Fruit fly (Drosophila melanogaster): ENCODE results near the gene ltl.

The ltl gene

dm6 chr3L:7550225-7550624 lies 31.4 kb downstream of the ltl start (continued):
- TF ChIP-seq svp (GFP tag) (peak; percentile 72), topi (GFP tag; optimal IDR thresholded peaks at IDR 0.05) (no peak), Sox102F (GFP tag; optimal IDR thresholded peaks at IDR 0.05) (no peak), acj6 (GFP tag; optimal IDR thresholded peaks at IDR 0.05) (peak; percentile 31), CG1621 (tag; optimal IDR thresholded peaks at IDR 0.05) (no peak), CG11294 (GFP tag; IDR thresholded peaks at IDR 0.05) (no peak), lz (GFP tag; optimal IDR thresholded peaks at IDR 0.05) (no peak), Hr39 (GFP tag; optimal IDR thresholded peaks at IDR 0.05) (peak; percentile 6), CG8319 (GFP tag; optimal IDR thresholded peaks at IDR 0.05) (peak; percentile 13), fkh (GFP tag; optimal IDR thresholded peaks at IDR 0.05) (no peak), Ets96B (tag; optimal IDR thresholded peaks at IDR 0.05) (no peak)

- TF ChIP-seq CG6808 (GFP tag; optimal IDR thresholded peaks at IDR 0.05): no peak
- TF ChIP-seq achi (GFP tag; optimal IDR thresholded peaks at IDR 0.05): no peak
- no peak for TF ChIP-seq CG10669 (GFP tag; optimal IDR thresholded peaks at IDR 0.05)
- TF ChIP-seq CG6163 (GFP tag; IDR thresholded peaks at IDR 0.05): 0 out of 3 replicates have a peak, but pooled peaks have one; percentile 28
- no peak for TF ChIP-seq Sox102F (GFP tag; optimal IDR thresholded peaks at IDR 0.05)
- no peak for TF ChIP-seq CG10631 (GFP tag; optimal IDR thresholded peaks at IDR 0.05)
- TF ChIP-seq CG1621 (tag; optimal IDR thresholded peaks at IDR 0.05): no peak
- peak; percentile 61 for TF ChIP-seq Eip78C (GFP tag)
- peak; percentile 16 for TF ChIP-seq CG32006 (GFP tag; optimal IDR thresholded peaks at IDR 0.05)
- no peak for TF ChIP-seq CG8632 (GFP tag; optimal IDR thresholded peaks at IDR 0.05)
- no peak for TF ChIP-seq OdsH (GFP tag; optimal IDR thresholded peaks at IDR 0.05)
- no peak for TF ChIP-seq CG15336 (GFP tag; IDR thresholded peaks at IDR 0.05)
- no peak for TF ChIP-seq spab (GFP tag; optimal IDR thresholded peaks at IDR 0.05)
- TF ChIP-seq CG9139 (GFP tag; optimal IDR thresholded peaks at IDR 0.05): no peak
- no peak for TF ChIP-seq Gug (GFP tag; IDR thresholded peaks at IDR 0.05)
- no peak for TF ChIP-seq salr (GFP tag; optimal IDR thresholded peaks at IDR 0.05)
- no peak for TF ChIP-seq CG7368 (GFP tag; optimal IDR thresholded peaks at IDR 0.05)
These were observed 33.6 kb downstream of the ltl start for dm6 chr3L:7552446-7552845.

- TF ChIP-seq Hr39 (GFP tag; optimal IDR thresholded peaks at IDR 0.05) (no peak), Sox14 (GFP tag; optimal IDR thresholded peaks at IDR 0.05) (no peak), acj6 (GFP tag; optimal IDR thresholded peaks at IDR 0.05) (no peak), fd85E (GFP tag; optimal IDR thresholded peaks at IDR 0.05) (no peak), CG11902 (GFP tag; optimal IDR thresholded peaks at IDR 0.05) (no peak), salr (GFP tag; optimal IDR thresholded peaks at IDR 0.05) (no peak), dsx (GFP tag; optimal IDR thresholded peaks at IDR 0.05; ENCODE audit: poor library complexity, severe bottlenecking) (no peak), CG3919 (GFP tag; optimal IDR thresholded peaks at IDR 0.05) (no peak), eg (GFP tag; IDR thresholded peaks at IDR 0.05) (no peak), Eip78C (GFP tag) (no peak), Hr4 (GFP tag; optimal IDR thresholded peaks at IDR 0.05) (no peak), CG6276 (GFP tag; optimal IDR thresholded peaks at IDR 0.05) (no peak)
These were observed 34.3 kb downstream of the ltl start for dm6 chr3L:7553062-7553461.

- TF ChIP-seq CG4318 (GFP tag; optimal IDR thresholded peaks at IDR 0.05) (no peak), achi (GFP tag; optimal IDR thresholded peaks at IDR 0.05) (no peak), CG11294 (GFP tag; IDR thresholded peaks at IDR 0.05) (no peak), CG6276 (GFP tag; optimal IDR thresholded peaks at IDR 0.05) (no peak), CG3919 (GFP tag; optimal IDR thresholded peaks at IDR 0.05) (no peak), net (GFP tag; optimal IDR thresholded peaks at IDR 0.05) (no peak), eg (GFP tag; IDR thresholded peaks at IDR 0.05) (no peak), CG11902 (GFP tag; optimal IDR thresholded peaks at IDR 0.05) (no peak)
These were observed 41.1 kb downstream of the ltl start, which contains the start of gene CG14837 for dm6 chr3L:7559937-7560336. Gene CG14837 (minus strand): TSS chr3L:7560037.

All from whole organism, prepupa.